Worm (Caenorhabditis elegans) whole organism, L2 larva: Measurements from ENCODE around the gene ztf-13.

Experiments
- C34F6.9 ChIP-seq: fragments of 150-350 bp; optimal IDR thresholded peaks from 2 replicates; lab custom pipeline; 2014; ENCODE audit warnings: missing biosample characterization, missing genetic modification characterization
- F13H6.1 ChIP-seq: sonication (generic microtip); optimal IDR thresholded peaks from 2 replicates; lab custom pipeline; 2016; ENCODE audit warnings: missing genetic modification characterization, missing compliant biosample characterization
- R02D3.7 ChIP-seq: fragments of 150-350 bp; optimal IDR thresholded peaks from 2 replicates; lab custom pipeline; 2014; ENCODE audit warnings: missing biosample characterization, missing genetic modification characterization
- Y55F3AM.14 ChIP-seq: fragments of 200-800 bp; sonication (Bioruptor generic); optimal IDR thresholded peaks from 2 replicates; lab custom pipeline; 2018; ENCODE audit warnings: mild to moderate bottlenecking, missing genetic modification characterization, missing compliant biosample characterization
- ZK546.5 ChIP-seq: sonication (generic microtip); optimal IDR thresholded peaks from 2 replicates; lab custom pipeline; 2017; ENCODE audit warnings: missing biosample characterization, missing genetic modification characterization
- alr-1 ChIP-seq: fragments of 150-350 bp; optimal IDR thresholded peaks from 2 replicates; lab custom pipeline; 2014; ENCODE audit warnings: missing biosample characterization, missing genetic modification characterization
- aly-2 ChIP-seq: fragments of 150-350 bp; optimal IDR thresholded peaks from 2 replicates; lab custom pipeline; 2014; ENCODE audit warnings: missing biosample characterization, missing genetic modification characterization
- blmp-1 ChIP-seq: sonication (generic microtip); optimal IDR thresholded peaks from 2 replicates; lab custom pipeline; 2017; ENCODE audit warnings: missing genetic modification characterization, mild to moderate bottlenecking, missing compliant biosample characterization, antibody characterized with exemption, moderate library complexity; ENCODE audit not compliant: insufficient read depth
- ceh-16 ChIP-seq: fragments of 150-350 bp; optimal IDR thresholded peaks from 2 replicates; lab custom pipeline; 2014; ENCODE audit warnings: missing biosample characterization, missing genetic modification characterization
- ceh-82 ChIP-seq: fragments of 150-350 bp; optimal IDR thresholded peaks from 2 replicates; lab custom pipeline; 2014; ENCODE audit warnings: missing biosample characterization, missing genetic modification characterization
- egl-27 ChIP-seq: sonication (generic microtip); optimal IDR thresholded peaks from 3 replicates; lab custom pipeline; 2017; ENCODE audit warnings: missing biosample characterization, missing genetic modification reagents, missing genetic modification characterization
- elt-1 ChIP-seq: fragments of 150-350 bp; optimal IDR thresholded peaks from 2 replicates; lab custom pipeline; 2014; ENCODE audit warnings: missing biosample characterization, missing genetic modification characterization
- fos-1 ChIP-seq: fragments of 150-350 bp; optimal IDR thresholded peaks from 2 replicates; lab custom pipeline; 2014; ENCODE audit warnings: missing biosample characterization, missing genetic modification characterization
- gmeb-1 ChIP-seq: fragments of 150-350 bp; optimal IDR thresholded peaks from 2 replicates; lab custom pipeline; 2014; ENCODE audit warnings: missing biosample characterization, missing genetic modification characterization
- lin-11 ChIP-seq: fragments of 150-350 bp; sonication (generic microtip); optimal IDR thresholded peaks from 2 replicates; lab custom pipeline; 2014; ENCODE audit warnings: missing biosample characterization, missing genetic modification characterization, inconsistent platforms, mixed read lengths
- lin-13 ChIP-seq: fragments of 150-350 bp; optimal IDR thresholded peaks from 2 replicates; lab custom pipeline; 2014; ENCODE audit warnings: missing biosample characterization, missing genetic modification reagents, missing genetic modification characterization
- lin-39 ChIP-seq: fragments of 150-350 bp; optimal IDR thresholded peaks from 2 replicates; lab custom pipeline; 2014; ENCODE audit warnings: missing biosample characterization, missing genetic modification reagents, missing genetic modification characterization
- lsy-2 ChIP-seq, 2 experiments: fragments of 150-350 bp in 1 of 2; sonication (generic microtip) in 1 of 2; optimal IDR thresholded peaks; 2 replicates each; lab custom pipeline; 2014 to 2017; ENCODE audit warnings: missing biosample characterization in 2 of 2, missing genetic modification characterization in 2 of 2
- mab-5 ChIP-seq: fragments of 150-350 bp; optimal IDR thresholded peaks from 2 replicates; lab custom pipeline; 2014; ENCODE audit warnings: missing biosample characterization, missing genetic modification characterization
- mbf-1 ChIP-seq: sonication (generic microtip); optimal IDR thresholded peaks from 2 replicates; lab custom pipeline; 2017; ENCODE audit warnings: missing biosample characterization, missing genetic modification characterization
- nhr-10 ChIP-seq: sonication (generic microtip); optimal IDR thresholded peaks from 2 replicates; lab custom pipeline; 2017; ENCODE audit warnings: missing biosample characterization, missing genetic modification characterization
- nhr-11 ChIP-seq: fragments of 150-350 bp; optimal IDR thresholded peaks from 2 replicates; lab custom pipeline; 2014; ENCODE audit warnings: missing biosample characterization, missing genetic modification characterization
- nhr-12 ChIP-seq: fragments of 150-350 bp; optimal IDR thresholded peaks from 2 replicates; lab custom pipeline; 2014; ENCODE audit warnings: missing biosample characterization, missing genetic modification characterization
- nhr-129 ChIP-seq: fragments of 150-350 bp; optimal IDR thresholded peaks from 2 replicates; lab custom pipeline; 2014; ENCODE audit warnings: missing biosample characterization, missing genetic modification characterization
- nhr-21 ChIP-seq: fragments of 150-350 bp; optimal IDR thresholded peaks from 2 replicates; lab custom pipeline; 2014; ENCODE audit warnings: missing biosample characterization, missing genetic modification characterization
- nhr-23 ChIP-seq: fragments of 150-350 bp; optimal IDR thresholded peaks from 2 replicates; lab custom pipeline; 2014; ENCODE audit warnings: missing biosample characterization, missing genetic modification reagents, missing genetic modification characterization
- nhr-237 ChIP-seq: fragments of 150-350 bp; optimal IDR thresholded peaks from 2 replicates; lab custom pipeline; 2014; ENCODE audit warnings: missing biosample characterization, missing genetic modification characterization
- nhr-25 ChIP-seq: fragments of 150-350 bp; sonication (generic microtip); optimal IDR thresholded peaks from 3 replicates; lab custom pipeline; 2014; ENCODE audit warnings: missing biosample characterization, missing genetic modification characterization
- nhr-6 ChIP-seq: fragments of 150-350 bp; optimal IDR thresholded peaks from 2 replicates; lab custom pipeline; 2014; ENCODE audit warnings: missing biosample characterization, missing genetic modification characterization
- nhr-77 ChIP-seq: fragments of 150-350 bp; optimal IDR thresholded peaks from 2 replicates; lab custom pipeline; 2014; ENCODE audit warnings: missing biosample characterization, missing genetic modification characterization
- sem-4 ChIP-seq: fragments of 150-350 bp; optimal IDR thresholded peaks from 2 replicates; lab custom pipeline; 2014; ENCODE audit warnings: missing biosample characterization, missing genetic modification reagents, missing genetic modification characterization
- skn-1 ChIP-seq: sonication (generic microtip); optimal IDR thresholded peaks from 2 replicates; lab custom pipeline; 2017; ENCODE audit warnings: missing biosample characterization, missing genetic modification characterization
- sma-3 ChIP-seq: sonication (generic microtip); optimal IDR thresholded peaks from 2 replicates; lab custom pipeline; 2016; ENCODE audit warnings: missing genetic modification reagents, missing genetic modification characterization, missing compliant biosample characterization
- snpc-4 ChIP-seq: fragments of 150-350 bp; optimal IDR thresholded peaks from 2 replicates; lab custom pipeline; 2014; ENCODE audit warnings: missing biosample characterization, missing genetic modification characterization
- unc-39 ChIP-seq: fragments of 150-350 bp; optimal IDR thresholded peaks from 2 replicates; lab custom pipeline; 2014; ENCODE audit warnings: missing biosample characterization, missing genetic modification characterization
- unc-55 ChIP-seq: fragments of 150-350 bp; sonication (generic microtip); optimal IDR thresholded peaks from 3 replicates; lab custom pipeline; 2014; ENCODE audit warnings: missing biosample characterization, missing genetic modification reagents, missing genetic modification characterization
- zag-1 ChIP-seq: fragments of 150-350 bp; optimal IDR thresholded peaks from 2 replicates; lab custom pipeline; 2014; ENCODE audit warnings: missing biosample characterization, missing genetic modification characterization
- ztf-1 ChIP-seq: fragments of 200-800 bp; sonication (Bioruptor generic); conservative IDR thresholded peaks from 2 replicates; pipeline ENCODE4 v1.3.6; 2022; ENCODE audit warnings: missing genetic modification characterization, missing compliant biosample characterization
- ztf-11 ChIP-seq: sonication (generic microtip); optimal IDR thresholded peaks from 2 replicates; lab custom pipeline; 2017; ENCODE audit warnings: missing biosample characterization, missing genetic modification characterization

Gene ztf-13

DNA sequence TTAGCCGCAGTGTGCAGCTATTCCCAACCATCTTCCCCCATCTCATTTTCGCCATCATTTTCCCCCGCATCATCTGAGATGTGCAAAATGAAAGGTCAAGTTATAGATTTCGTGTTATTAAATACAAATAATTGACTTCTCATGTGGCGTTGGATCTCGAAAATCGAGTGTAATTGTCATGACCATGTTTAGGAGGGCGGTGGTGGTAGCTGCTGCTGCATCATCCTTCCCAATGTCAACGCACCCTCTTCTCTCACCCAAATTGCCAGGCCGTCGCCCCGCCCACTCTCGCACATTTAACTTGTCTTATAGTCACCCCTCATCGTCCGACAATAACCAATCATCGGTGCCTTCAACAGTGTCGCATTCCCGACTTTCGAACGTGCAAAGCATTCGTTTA, 38.7 kb downstream of the ztf-13 start, which contains the start of gene ceh-30:
Gene ceh-30, plus strand, starts transcription at position 301 of the 400 bp plus-strand sequence.
- TF ChIP-seq R02D3.7 (tag; lab: Kevin White, UChicago), result no peak
- TF ChIP-seq Y55F3AM.14 (GFP tag; lab: Kevin White, UChicago), result no peak
- TF ChIP-seq nhr-77, result no peak
- no peak for TF ChIP-seq gmeb-1 (tag; lab: Kevin White, UChicago)
- TF ChIP-seq zag-1 (tag; lab: Kevin White, UChicago), result no peak
- no peak for TF ChIP-seq F13H6.1
- TF ChIP-seq lin-39 (tag; lab: Kevin White, UChicago), result no peak
- TF ChIP-seq ztf-11, result no peak
- no peak for TF ChIP-seq unc-39 (tag; lab: Kevin White, UChicago)
- no peak for TF ChIP-seq nhr-25 (tag; lab: Kevin White, UChicago)
- no peak for TF ChIP-seq skn-1
- no peak for TF ChIP-seq lsy-2 (tag; optimal IDR thresholded peaks at IDR 0.05; lab: Kevin White, UChicago)
- TF ChIP-seq, all 48 proteins: peak for 0

DNA sequence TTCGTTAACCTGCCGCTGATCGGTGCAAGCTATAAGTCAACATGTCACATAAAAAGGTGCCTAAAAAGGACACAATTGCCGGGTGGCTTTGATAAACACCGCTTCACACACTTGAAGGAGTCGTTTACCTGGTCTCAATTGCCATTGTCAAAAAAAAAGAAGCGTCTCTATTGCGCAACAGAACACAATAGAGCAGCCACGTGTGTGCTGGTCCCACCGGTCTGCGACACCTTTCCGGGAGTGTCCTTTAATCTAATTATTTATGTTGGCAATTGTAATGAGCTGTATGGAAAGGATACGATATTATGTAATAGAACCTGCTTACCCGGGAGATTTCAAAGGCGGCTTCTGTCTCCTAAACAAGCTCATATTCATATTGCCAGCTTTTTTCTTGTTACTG, 40.3 kb downstream of the ztf-13 start:
- TF ChIP-seq zag-1 (tag; lab: Kevin White, UChicago), result no peak
- no peak for TF ChIP-seq fos-1 (tag; lab: Kevin White, UChicago)
- TF ChIP-seq sem-4, result no peak
- no peak for TF ChIP-seq alr-1
- TF ChIP-seq lin-11 (tag; lab: Kevin White, UChicago), result no peak
- TF ChIP-seq nhr-25 (tag; lab: Kevin White, UChicago), result no peak
- no peak for TF ChIP-seq aly-2 (tag; lab: Kevin White, UChicago)
- TF ChIP-seq mbf-1 (tag; lab: Kevin White, UChicago), result no peak
- no peak for TF ChIP-seq nhr-237
- TF ChIP-seq nhr-21 (tag; lab: Kevin White, UChicago), result no peak
- TF ChIP-seq ZK546.5 (tag; lab: Kevin White, UChicago), result no peak
- no peak for TF ChIP-seq lin-13 (GFP tag; lab: Kevin White, UChicago)
- no peak for TF ChIP-seq gmeb-1 (tag; lab: Kevin White, UChicago)

DNA sequence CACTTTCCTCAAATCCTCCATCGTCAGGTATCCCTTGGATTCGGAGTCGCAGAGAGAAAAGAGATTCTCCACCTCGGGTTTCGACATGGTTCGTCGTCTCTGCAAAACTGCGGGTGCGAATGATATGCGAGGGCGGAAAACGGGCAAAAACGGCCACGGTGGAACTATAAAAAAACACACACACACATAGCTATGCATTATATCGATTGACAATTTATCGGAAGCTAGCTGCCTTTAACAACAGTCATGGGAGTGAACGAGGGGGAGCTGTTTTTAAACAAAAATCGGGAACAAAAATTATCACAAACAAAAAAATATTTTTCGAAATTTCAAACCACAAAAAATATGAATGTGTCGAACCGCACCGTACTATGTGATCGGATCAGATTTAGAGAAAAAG, 42.7 kb downstream of the ztf-13 start, which contains the start of gene rsef-1:
Gene rsef-1, minus strand, starts transcription at position 101 of the 400 bp plus-strand sequence.
- TF ChIP-seq lsy-2 (tag; optimal IDR thresholded peaks at IDR 0.05; lab: Kevin White, UChicago) (no peak), blmp-1 (tag; lab: Kevin White, UChicago) (no peak), nhr-21 (tag; lab: Kevin White, UChicago) (no peak), nhr-12 (tag; lab: Kevin White, UChicago) (no peak), sem-4 (no peak), nhr-237 (no peak), unc-39 (tag; lab: Kevin White, UChicago) (no peak), ceh-16 (tag; lab: Kevin White, UChicago) (no peak), nhr-11 (tag; lab: Kevin White, UChicago) (no peak), nhr-25 (tag; lab: Kevin White, UChicago) (no peak), mab-5 (tag; lab: Kevin White, UChicago) (no peak), gmeb-1 (tag; lab: Kevin White, UChicago) (no peak), egl-27 (tag; lab: Kevin White, UChicago) (no peak), unc-55 (GFP tag; lab: Kevin White, UChicago) (no peak), nhr-129 (tag; lab: Kevin White, UChicago) (no peak), sma-3 (GFP tag; lab: Kevin White, UChicago) (no peak), mbf-1 (tag; lab: Kevin White, UChicago) (no peak), nhr-23 (tag; lab: Kevin White, UChicago) (no peak)
- TF ChIP-seq, all 48 proteins: peak for 0

DNA sequence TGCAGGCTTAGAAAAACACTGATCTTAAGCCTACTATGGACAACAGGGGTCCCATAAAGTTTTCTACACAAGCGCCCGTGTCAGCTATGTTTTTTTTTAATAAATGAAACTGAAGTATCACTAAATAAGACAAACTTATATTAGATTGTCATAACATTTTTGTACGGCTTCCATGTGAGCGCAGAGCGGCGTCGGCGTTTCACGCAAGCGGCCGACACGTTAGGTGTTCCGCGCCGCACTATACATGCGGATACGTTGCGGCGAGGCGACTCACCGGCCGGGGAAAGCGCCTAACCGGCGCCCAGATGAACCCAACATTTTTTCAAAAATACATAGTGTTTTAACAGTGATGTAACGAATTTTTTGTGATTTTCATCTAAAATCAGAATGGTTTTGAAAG, 44.3 kb downstream of the ztf-13 start:
- TF ChIP-seq lin-13 (GFP tag; lab: Kevin White, UChicago), result no peak
- no peak for TF ChIP-seq elt-1 (tag; lab: Kevin White, UChicago)
- TF ChIP-seq alr-1, result no peak
- no peak for TF ChIP-seq snpc-4 (tag; lab: Kevin White, UChicago)
- TF ChIP-seq sem-4, result no peak
- no peak for TF ChIP-seq mbf-1 (tag; lab: Kevin White, UChicago)
- no peak for TF ChIP-seq nhr-11 (tag; lab: Kevin White, UChicago)
- no peak for TF ChIP-seq ceh-82
- no peak for TF ChIP-seq Y55F3AM.14 (GFP tag; lab: Kevin White, UChicago)
- no peak for TF ChIP-seq nhr-10
- TF ChIP-seq C34F6.9 (tag; lab: Kevin White, UChicago), result no peak
- TF ChIP-seq ztf-1, result no peak
- no peak for TF ChIP-seq aly-2 (tag; lab: Kevin White, UChicago)
- no peak for TF ChIP-seq unc-55 (GFP tag; lab: Kevin White, UChicago)
- TF ChIP-seq gmeb-1 (tag; lab: Kevin White, UChicago), result no peak
- TF ChIP-seq nhr-12 (tag; lab: Kevin White, UChicago), result no peak
- TF ChIP-seq sma-3 (GFP tag; lab: Kevin White, UChicago), result no peak
- no peak for TF ChIP-seq skn-1
- TF ChIP-seq nhr-77, result no peak
- no peak for TF ChIP-seq nhr-6
